Worm (Caenorhabditis elegans) whole organism, L2 larva: ENCODE measurements around the gene F17H10.2.

Source experiments
- nhr-129 ChIP-seq: fragments of 150-350 bp; optimal IDR thresholded peaks from 2 replicates; lab custom pipeline; 2014; ENCODE audit warnings: missing biosample characterization, missing genetic modification characterization
- snpc-4 ChIP-seq: fragments of 150-350 bp; optimal IDR thresholded peaks from 2 replicates; lab custom pipeline; 2014; ENCODE audit warnings: missing biosample characterization, missing genetic modification characterization
- unc-62 ChIP-seq: fragments of 150-350 bp; optimal IDR thresholded peaks from 2 replicates; lab custom pipeline; 2014; ENCODE audit warnings: missing biosample characterization, missing genetic modification reagents, missing genetic modification characterization

DNA sequence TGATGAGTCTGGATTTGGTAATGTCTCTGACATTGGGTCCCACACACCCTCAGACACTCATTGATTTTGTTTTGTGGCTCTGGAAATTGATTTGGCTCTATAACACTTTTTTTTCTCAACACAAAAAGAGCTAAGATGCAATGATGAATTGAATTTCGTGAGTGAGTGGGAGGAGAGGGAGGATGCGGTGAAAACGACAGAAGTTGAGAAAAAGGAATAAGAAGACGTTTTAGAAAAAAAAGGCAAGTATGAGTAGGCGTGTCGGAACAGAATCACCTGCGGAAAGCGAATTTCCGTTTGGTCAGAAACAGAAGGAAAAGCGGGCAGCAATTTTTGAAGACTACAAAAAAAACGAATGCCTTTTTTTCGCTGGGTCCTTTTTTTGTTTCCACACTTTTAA lies 42.2 kb downstream of the F17H10.2 start:
- TF ChIP-seq nhr-129 (no peak), snpc-4 (tag; lab: Kevin White, UChicago) (no peak), unc-62 (GFP tag; lab: Kevin White, UChicago) (no peak)
